Worm (Caenorhabditis elegans): ENCODE data around the gene cnp-2.

cnp-2 gene

ce11 chrII:12813253-12813652 lies 52.7 kb downstream of the cnp-2 start:
- TF ChIP-seq flt-1 (GFP tag; IDR thresholded peaks at IDR 0.05) = no peak
- no peak for TF ChIP-seq klf-2 (GFP tag; conservative IDR thresholded peaks at IDR 0.05)
- TF ChIP-seq ztf-23 (GFP tag; IDR thresholded peaks at IDR 0.05) = no peak
- no peak for TF ChIP-seq cog-1 (tag; optimal IDR thresholded peaks at IDR 0.05)
- TF ChIP-seq ztf-29 (GFP tag; IDR thresholded peaks at IDR 0.05) = no peak
- TF ChIP-seq med-1 (GFP tag; optimal IDR thresholded peaks at IDR 0.05; ENCODE audit: insufficient read depth) = no peak
- TF ChIP-seq ref-1 (GFP tag; conservative IDR thresholded peaks at IDR 0.05) = no peak
- TF ChIP-seq tab-1 (GFP tag; IDR thresholded peaks at IDR 0.05) = no peak
- no peak for TF ChIP-seq T22C8.4 (GFP tag; IDR thresholded peaks at IDR 0.05)

- TF ChIP-seq flt-1 (GFP tag; IDR thresholded peaks at IDR 0.05) (no peak), T22C8.4 (GFP tag; IDR thresholded peaks at IDR 0.05) (no peak), cog-1 (tag; optimal IDR thresholded peaks at IDR 0.05) (no peak), med-1 (GFP tag; optimal IDR thresholded peaks at IDR 0.05; ENCODE audit: insufficient read depth) (no peak), ztf-23 (GFP tag; IDR thresholded peaks at IDR 0.05) (no peak), klf-2 (GFP tag; conservative IDR thresholded peaks at IDR 0.05) (no peak), ztf-29 (GFP tag; IDR thresholded peaks at IDR 0.05) (no peak), tab-1 (GFP tag; IDR thresholded peaks at IDR 0.05) (no peak), ref-1 (GFP tag; conservative IDR thresholded peaks at IDR 0.05) (no peak)
Observed at ce11 chrII:12816412-12817146, 56.0 kb downstream of the cnp-2 start, which contains the start of gene acl-7. TSS of gene acl-7 (minus strand) at chrII:12816462.

Measured in whole organism, midembryonic.